Worm (Caenorhabditis elegans): ENCODE measurements around the gene ergi-1.

Gene ergi-1

DNA sequence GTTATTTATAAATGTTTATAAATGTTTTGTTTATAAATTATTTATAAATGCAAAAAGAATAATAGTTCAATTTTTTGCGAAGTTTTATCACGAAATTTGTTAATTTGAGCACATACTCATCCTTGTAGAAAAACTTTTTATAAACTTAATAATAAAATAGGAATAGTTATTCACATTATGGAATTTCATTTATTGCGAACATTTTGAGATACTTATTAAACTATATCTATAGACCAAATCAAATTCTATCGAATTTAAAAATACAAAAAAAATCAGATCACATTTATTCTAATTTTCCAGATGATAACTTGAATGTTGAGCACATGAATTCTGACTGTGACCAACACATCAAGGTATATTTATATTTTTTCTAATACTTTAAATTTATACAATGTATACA, 16.2 kb downstream of the ergi-1 start, which contains the start of gene Y102A11A.3:
TSS of gene Y102A11A.3 (plus strand) at position 301 of the 400 bp plus-strand sequence.
- TF ChIP-seq snpc-4 (tag; optimal IDR thresholded peaks at IDR 0.05): no peak
- TF ChIP-seq egl-27 (tag; optimal IDR thresholded peaks at IDR 0.05): no peak
- TF ChIP-seq hmg-11 (tag; optimal IDR thresholded peaks at IDR 0.05): no peak
- TF ChIP-seq R02D3.7 (tag; optimal IDR thresholded peaks at IDR 0.05): no peak
- TF ChIP-seq zag-1 (tag; optimal IDR thresholded peaks at IDR 0.05): no peak
- TF ChIP-seq elt-2 (tag; optimal IDR thresholded peaks at IDR 0.05): no peak
- TF ChIP-seq lin-39 (tag; optimal IDR thresholded peaks at IDR 0.05): no peak
- no peak for TF ChIP-seq nhr-23 (tag; optimal IDR thresholded peaks at IDR 0.05)
- no peak for TF ChIP-seq fkh-10 (GFP tag; optimal IDR thresholded peaks at IDR 0.05)
- no peak for TF ChIP-seq mml-1 (tag; optimal IDR thresholded peaks at IDR 0.05)
- no peak for TF ChIP-seq lin-15B (tag; optimal IDR thresholded peaks at IDR 0.05)
- TF ChIP-seq nhr-28 (tag; optimal IDR thresholded peaks at IDR 0.05): no peak
- TF ChIP-seq sea-2 (GFP tag; optimal IDR thresholded peaks at IDR 0.05): no peak
- no peak for TF ChIP-seq ceh-16 (tag; optimal IDR thresholded peaks at IDR 0.05)

DNA sequence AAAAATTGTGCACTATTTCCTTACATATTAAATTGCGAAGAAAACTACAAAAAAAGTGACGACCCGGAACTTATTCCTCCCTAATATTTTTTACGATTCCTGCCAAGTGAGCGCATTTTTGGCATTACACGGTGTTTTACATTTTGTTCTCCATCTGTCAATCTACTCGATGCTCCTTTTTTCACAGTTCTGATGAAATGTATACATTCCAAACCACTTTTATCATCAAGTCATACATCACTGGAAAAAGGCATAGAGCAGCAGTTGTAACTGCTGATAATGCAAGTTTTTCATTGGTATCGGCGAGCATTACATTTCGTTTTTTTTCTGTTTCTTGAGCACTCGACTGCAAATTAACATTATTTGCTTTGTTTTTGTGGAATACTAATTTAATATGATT, 16.9 kb downstream of the ergi-1 start:
- TF ChIP-seq pqm-1 (tag; optimal IDR thresholded peaks at IDR 0.05) (peak; percentile 52), egl-5 (tag; optimal IDR thresholded peaks at IDR 0.05) (no peak), elt-2 (tag; optimal IDR thresholded peaks at IDR 0.05) (peak; percentile 74)

DNA sequence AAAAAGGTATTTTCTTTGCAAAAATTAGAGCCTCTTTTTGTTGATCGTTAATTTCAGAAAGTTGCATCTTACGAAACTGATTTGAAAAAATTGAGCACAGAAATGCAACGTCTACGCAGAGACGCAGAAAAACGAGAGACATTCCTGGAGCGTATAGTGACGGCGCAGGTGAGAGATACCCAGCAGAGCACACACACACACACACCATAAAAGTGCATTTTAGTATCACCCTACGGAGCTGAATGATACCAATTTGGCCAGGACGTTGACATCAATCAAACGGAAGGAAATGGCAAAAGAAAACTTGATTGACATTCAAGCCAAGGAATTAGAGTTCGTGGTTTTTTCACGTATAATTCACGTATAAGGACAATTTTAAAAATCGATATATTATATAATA, 20.6 kb downstream of the ergi-1 start:
- TF ChIP-seq jun-1 (tag; optimal IDR thresholded peaks at IDR 0.05): peak; percentile 42
- peak; percentile 85 for TF ChIP-seq elt-2 (tag; optimal IDR thresholded peaks at IDR 0.05)
- no peak for TF ChIP-seq lsy-12 (tag; optimal IDR thresholded peaks at IDR 0.05)
- TF ChIP-seq pqm-1 (tag; optimal IDR thresholded peaks at IDR 0.05): peak; percentile 76
- TF ChIP-seq nhr-237 (tag; optimal IDR thresholded peaks at IDR 0.05): no peak
- peak; percentile 20 for TF ChIP-seq pha-4 (tag; optimal IDR thresholded peaks at IDR 0.05)

DNA sequence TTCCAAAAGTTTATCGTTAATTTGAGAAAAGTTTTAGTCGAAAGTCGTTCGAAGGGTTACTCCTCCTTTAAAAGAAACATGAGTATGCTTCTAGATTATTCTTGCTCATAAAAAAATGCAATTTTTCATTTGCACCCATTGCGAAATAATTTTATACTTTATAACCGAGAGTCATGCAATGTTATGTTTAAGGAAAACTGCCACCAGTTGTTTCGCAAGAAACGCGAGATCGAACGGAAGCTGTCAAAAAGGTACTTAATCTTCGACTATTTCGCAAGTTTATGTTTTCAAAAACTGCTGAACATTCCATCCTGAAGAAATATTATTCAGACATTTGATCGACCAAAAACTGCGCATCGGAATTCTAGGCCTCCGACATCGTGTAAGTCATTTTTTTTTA, 21.2 kb downstream of the ergi-1 start:
- TF ChIP-seq lin-15B (tag; optimal IDR thresholded peaks at IDR 0.05) (no peak), nhr-23 (tag; optimal IDR thresholded peaks at IDR 0.05) (no peak), nfya-1 (tag; optimal IDR thresholded peaks at IDR 0.05; ENCODE audit: insufficient read depth) (no peak), nhr-11 (tag; optimal IDR thresholded peaks at IDR 0.05) (no peak), pqm-1 (tag; optimal IDR thresholded peaks at IDR 0.05) (no peak), mml-1 (tag; optimal IDR thresholded peaks at IDR 0.05) (no peak), nhr-25 (tag; optimal IDR thresholded peaks at IDR 0.05) (no peak), aly-2 (tag; optimal IDR thresholded peaks at IDR 0.05) (no peak), egl-27 (tag; optimal IDR thresholded peaks at IDR 0.05) (no peak), jun-1 (tag; optimal IDR thresholded peaks at IDR 0.05) (no peak), lsy-12 (tag; optimal IDR thresholded peaks at IDR 0.05) (no peak), ceh-9 (tag; optimal IDR thresholded peaks at IDR 0.05) (no peak), hmg-11 (tag; optimal IDR thresholded peaks at IDR 0.05) (no peak), unc-62 (GFP tag; optimal IDR thresholded peaks at IDR 0.05) (no peak), ceh-82 (tag; optimal IDR thresholded peaks at IDR 0.05) (no peak), tbx-2 (tag; optimal IDR thresholded peaks at IDR 0.05) (no peak), egl-5 (tag; optimal IDR thresholded peaks at IDR 0.05) (no peak), eor-1 (tag; optimal IDR thresholded peaks at IDR 0.05) (no peak), nhr-237 (tag; optimal IDR thresholded peaks at IDR 0.05) (no peak), ceh-28 (tag; optimal IDR thresholded peaks at IDR 0.05) (no peak)

ce11 chrX:2012491-2013201, 22.4 kb downstream of the ergi-1 start, which contains the start of gene Y102A11A.9:
Y102A11A.9 (plus strand) TSS chrX:2013151.
- TF ChIP-seq mdl-1 (tag; optimal IDR thresholded peaks at IDR 0.05) (no peak), unc-39 (tag; optimal IDR thresholded peaks at IDR 0.05) (no peak), lin-15B (tag; optimal IDR thresholded peaks at IDR 0.05) (no peak), fos-1 (tag; optimal IDR thresholded peaks at IDR 0.05) (no peak), egl-5 (tag; optimal IDR thresholded peaks at IDR 0.05) (no peak)

Data from whole organism, L3 larva.